Worm (Caenorhabditis elegans) whole organism, mixed stage, embryonic: Measurements from ENCODE around the gene Y51H7BR.8.

ENCODE experiments used
- ces-1 ChIP-seq: fragments of 150-350 bp; optimal IDR thresholded peaks from 2 replicates; lab custom pipeline; 2014; ENCODE audit warnings: missing biosample characterization, missing genetic modification reagents, missing genetic modification characterization
- elt-1 ChIP-seq: sonication (generic microtip); optimal IDR thresholded peaks from 2 replicates; lab custom pipeline; 2017; ENCODE audit warnings: missing genetic modification characterization, mild to moderate bottlenecking, missing compliant biosample characterization, antibody characterized with exemption, moderate library complexity, borderline replicate concordance; ENCODE audit not compliant: insufficient read depth
- elt-3 ChIP-seq: fragments of 150-350 bp; optimal IDR thresholded peaks from 2 replicates; lab custom pipeline; 2014; ENCODE audit warnings: missing biosample characterization, missing genetic modification characterization
- nhr-28 ChIP-seq: fragments of 150-350 bp; optimal IDR thresholded peaks from 2 replicates; lab custom pipeline; 2014; ENCODE audit warnings: missing biosample characterization, missing genetic modification characterization
- snpc-4 ChIP-seq: fragments of 150-350 bp; optimal IDR thresholded peaks from 2 replicates; lab custom pipeline; 2014; ENCODE audit warnings: missing biosample characterization, missing genetic modification characterization
- ztf-11 ChIP-seq: fragments of 150-350 bp; optimal IDR thresholded peaks from 2 replicates; lab custom pipeline; 2014; ENCODE audit warnings: missing biosample characterization, missing genetic modification characterization

ce11 chrII:1537321-1537720, 18.3 kb downstream of the Y51H7BR.8 start, which contains the start of gene fbxb-42:
- no peak for TF ChIP-seq elt-3
- TF ChIP-seq elt-1: no peak
- TF ChIP-seq snpc-4 (tag; lab: Kevin White, UChicago): no peak
- no peak for TF ChIP-seq ztf-11
- TF ChIP-seq nhr-28 (tag; lab: Kevin White, UChicago): no peak
- no peak for TF ChIP-seq ces-1 (GFP tag; lab: Kevin White, UChicago)
